Worm (Caenorhabditis elegans) whole organism, L2 larva: ENCODE results near the gene nlp-43.

Experiments used
- F13H6.1 ChIP-seq: sonication (generic microtip); optimal IDR thresholded peaks from 2 replicates; lab custom pipeline; 2016; ENCODE audit warnings: missing genetic modification characterization, missing compliant biosample characterization
- R02D3.7 ChIP-seq: fragments of 150-350 bp; optimal IDR thresholded peaks from 2 replicates; lab custom pipeline; 2014; ENCODE audit warnings: missing biosample characterization, missing genetic modification characterization
- Y55F3AM.14 ChIP-seq: fragments of 200-800 bp; sonication (Bioruptor generic); optimal IDR thresholded peaks from 2 replicates; lab custom pipeline; 2018; ENCODE audit warnings: mild to moderate bottlenecking, missing genetic modification characterization, missing compliant biosample characterization
- ZK546.5 ChIP-seq: sonication (generic microtip); optimal IDR thresholded peaks from 2 replicates; lab custom pipeline; 2017; ENCODE audit warnings: missing biosample characterization, missing genetic modification characterization
- aly-2 ChIP-seq: fragments of 150-350 bp; optimal IDR thresholded peaks from 2 replicates; lab custom pipeline; 2014; ENCODE audit warnings: missing biosample characterization, missing genetic modification characterization
- ama-1 ChIP-seq: fragments of 150-350 bp; optimal IDR thresholded peaks from 2 replicates; lab custom pipeline; 2018; ENCODE audit warnings: inconsistent platforms
- blmp-1 ChIP-seq: sonication (generic microtip); optimal IDR thresholded peaks from 2 replicates; lab custom pipeline; 2017; ENCODE audit warnings: missing genetic modification characterization, mild to moderate bottlenecking, missing compliant biosample characterization, antibody characterized with exemption, moderate library complexity; ENCODE audit not compliant: insufficient read depth
- ceh-16 ChIP-seq: fragments of 150-350 bp; optimal IDR thresholded peaks from 2 replicates; lab custom pipeline; 2014; ENCODE audit warnings: missing biosample characterization, missing genetic modification characterization
- crh-2 ChIP-seq: sonication (generic microtip); optimal IDR thresholded peaks from 2 replicates; lab custom pipeline; 2017; ENCODE audit warnings: missing biosample characterization, missing genetic modification characterization
- dmd-4 ChIP-seq: sonication (generic microtip); optimal IDR thresholded peaks from 2 replicates; lab custom pipeline; 2017; ENCODE audit warnings: missing biosample characterization, missing genetic modification characterization
- egl-27 ChIP-seq: sonication (generic microtip); optimal IDR thresholded peaks from 3 replicates; lab custom pipeline; 2017; ENCODE audit warnings: missing biosample characterization, missing genetic modification reagents, missing genetic modification characterization
- elt-1 ChIP-seq: fragments of 150-350 bp; optimal IDR thresholded peaks from 2 replicates; lab custom pipeline; 2014; ENCODE audit warnings: missing biosample characterization, missing genetic modification characterization
- elt-3 ChIP-seq: sonication (generic microtip); optimal IDR thresholded peaks from 2 replicates; lab custom pipeline; 2017; ENCODE audit warnings: missing biosample characterization, missing genetic modification characterization
- fos-1 ChIP-seq: fragments of 150-350 bp; optimal IDR thresholded peaks from 2 replicates; lab custom pipeline; 2014; ENCODE audit warnings: missing biosample characterization, missing genetic modification characterization
- gmeb-1 ChIP-seq: fragments of 150-350 bp; optimal IDR thresholded peaks from 2 replicates; lab custom pipeline; 2014; ENCODE audit warnings: missing biosample characterization, missing genetic modification characterization
- lin-11 ChIP-seq: fragments of 150-350 bp; sonication (generic microtip); optimal IDR thresholded peaks from 2 replicates; lab custom pipeline; 2014; ENCODE audit warnings: missing biosample characterization, missing genetic modification characterization, inconsistent platforms, mixed read lengths
- lin-13 ChIP-seq: fragments of 150-350 bp; optimal IDR thresholded peaks from 2 replicates; lab custom pipeline; 2014; ENCODE audit warnings: missing biosample characterization, missing genetic modification reagents, missing genetic modification characterization
- lin-39 ChIP-seq: fragments of 150-350 bp; optimal IDR thresholded peaks from 2 replicates; lab custom pipeline; 2014; ENCODE audit warnings: missing biosample characterization, missing genetic modification reagents, missing genetic modification characterization
- lsy-2 ChIP-seq, 2 experiments: fragments of 150-350 bp in 1 of 2; sonication (generic microtip) in 1 of 2; optimal IDR thresholded peaks; 2 replicates each; lab custom pipeline; 2014 to 2017; ENCODE audit warnings: missing biosample characterization in 2 of 2, missing genetic modification characterization in 2 of 2
- mab-5 ChIP-seq: fragments of 150-350 bp; optimal IDR thresholded peaks from 2 replicates; lab custom pipeline; 2014; ENCODE audit warnings: missing biosample characterization, missing genetic modification characterization
- mdl-1 ChIP-seq, 2 experiments: fragments of 150-350 bp in 1 of 2; sonication (generic microtip) in 1 of 2; optimal IDR thresholded peaks; 2 replicates each; lab custom pipeline; 2017; ENCODE audit warnings: missing biosample characterization in 2 of 2, missing genetic modification characterization in 2 of 2
- nhr-10 ChIP-seq: sonication (generic microtip); optimal IDR thresholded peaks from 2 replicates; lab custom pipeline; 2017; ENCODE audit warnings: missing biosample characterization, missing genetic modification characterization
- nhr-11 ChIP-seq: fragments of 150-350 bp; optimal IDR thresholded peaks from 2 replicates; lab custom pipeline; 2014; ENCODE audit warnings: missing biosample characterization, missing genetic modification characterization
- nhr-129 ChIP-seq: fragments of 150-350 bp; optimal IDR thresholded peaks from 2 replicates; lab custom pipeline; 2014; ENCODE audit warnings: missing biosample characterization, missing genetic modification characterization
- nhr-23 ChIP-seq: fragments of 150-350 bp; optimal IDR thresholded peaks from 2 replicates; lab custom pipeline; 2014; ENCODE audit warnings: missing biosample characterization, missing genetic modification reagents, missing genetic modification characterization
- nhr-237 ChIP-seq: fragments of 150-350 bp; optimal IDR thresholded peaks from 2 replicates; lab custom pipeline; 2014; ENCODE audit warnings: missing biosample characterization, missing genetic modification characterization
- nhr-25 ChIP-seq: fragments of 150-350 bp; sonication (generic microtip); optimal IDR thresholded peaks from 3 replicates; lab custom pipeline; 2014; ENCODE audit warnings: missing biosample characterization, missing genetic modification characterization
- nhr-77 ChIP-seq: fragments of 150-350 bp; optimal IDR thresholded peaks from 2 replicates; lab custom pipeline; 2014; ENCODE audit warnings: missing biosample characterization, missing genetic modification characterization
- peb-1 ChIP-seq: fragments of 150-350 bp; optimal IDR thresholded peaks from 2 replicates; lab custom pipeline; 2014; ENCODE audit warnings: missing biosample characterization, missing genetic modification characterization
- sem-4 ChIP-seq: fragments of 150-350 bp; optimal IDR thresholded peaks from 2 replicates; lab custom pipeline; 2014; ENCODE audit warnings: missing biosample characterization, missing genetic modification reagents, missing genetic modification characterization
- skn-1 ChIP-seq: sonication (generic microtip); optimal IDR thresholded peaks from 2 replicates; lab custom pipeline; 2017; ENCODE audit warnings: missing biosample characterization, missing genetic modification characterization
- sma-3 ChIP-seq: sonication (generic microtip); optimal IDR thresholded peaks from 2 replicates; lab custom pipeline; 2016; ENCODE audit warnings: missing genetic modification reagents, missing genetic modification characterization, missing compliant biosample characterization
- sma-9 ChIP-seq, 2 experiments: fragments of 150-350 bp in 1 of 2; sonication (generic microtip) in 1 of 2; optimal IDR thresholded peaks; 2 replicates each; lab custom pipeline; 2014 to 2016; ENCODE audit warnings: missing genetic modification characterization in 2 of 2, mild to moderate bottlenecking in 1 of 2, missing biosample characterization in 1 of 2, missing compliant biosample characterization in 1 of 2, missing genetic modification reagents in 1 of 2, moderate library complexity in 1 of 2
- unc-39 ChIP-seq: fragments of 150-350 bp; optimal IDR thresholded peaks from 2 replicates; lab custom pipeline; 2014; ENCODE audit warnings: missing biosample characterization, missing genetic modification characterization
- unc-55 ChIP-seq: fragments of 150-350 bp; sonication (generic microtip); optimal IDR thresholded peaks from 3 replicates; lab custom pipeline; 2014; ENCODE audit warnings: missing biosample characterization, missing genetic modification reagents, missing genetic modification characterization
- unc-62 ChIP-seq: fragments of 150-350 bp; optimal IDR thresholded peaks from 2 replicates; lab custom pipeline; 2014; ENCODE audit warnings: missing biosample characterization, missing genetic modification reagents, missing genetic modification characterization
- zag-1 ChIP-seq: fragments of 150-350 bp; optimal IDR thresholded peaks from 2 replicates; lab custom pipeline; 2014; ENCODE audit warnings: missing biosample characterization, missing genetic modification characterization
- ztf-1 ChIP-seq: fragments of 200-800 bp; sonication (Bioruptor generic); conservative IDR thresholded peaks from 2 replicates; pipeline ENCODE4 v1.3.6; 2022; ENCODE audit warnings: missing genetic modification characterization, missing compliant biosample characterization
- ztf-11 ChIP-seq: sonication (generic microtip); optimal IDR thresholded peaks from 2 replicates; lab custom pipeline; 2017; ENCODE audit warnings: missing biosample characterization, missing genetic modification characterization
- ztf-4 ChIP-seq: fragments of 150-350 bp; optimal IDR thresholded peaks from 2 replicates; lab custom pipeline; 2014; ENCODE audit warnings: missing biosample characterization, missing genetic modification characterization

The nlp-43 gene

ce11 chrIII:5020924-5021323, 21.3 kb upstream of the nlp-43 start, which contains the start of gene mdt-11:
TSS of gene mdt-11 (plus strand) at chrIII:5021224.
- TF ChIP-seq peb-1 = no peak
- TF ChIP-seq dmd-4 (tag; lab: Kevin White, UChicago) = no peak
- TF ChIP-seq ceh-16 (tag; lab: Kevin White, UChicago) = no peak
- TF ChIP-seq unc-62 (GFP tag; lab: Kevin White, UChicago) = no peak
- TF ChIP-seq ztf-11 (tag; lab: Kevin White, UChicago) = no peak
- no peak for TF ChIP-seq aly-2 (tag; lab: Kevin White, UChicago)
- no peak for TF ChIP-seq sma-9 (GFP tag; optimal IDR thresholded peaks at IDR 0.05; lab: Kevin White, UChicago)
- TF ChIP-seq sma-9 (tag; optimal IDR thresholded peaks at IDR 0.05; lab: Kevin White, UChicago) = no peak
- TF ChIP-seq lsy-2 (tag; optimal IDR thresholded peaks at IDR 0.05; lab: Kevin White, UChicago) = no peak
- no peak for TF ChIP-seq nhr-23 (tag; lab: Kevin White, UChicago)
- TF ChIP-seq Y55F3AM.14 (GFP tag; lab: Kevin White, UChicago) = no peak
- no peak for TF ChIP-seq unc-39 (tag; lab: Kevin White, UChicago)
- no peak for TF ChIP-seq nhr-11 (tag; lab: Kevin White, UChicago)
- no peak for TF ChIP-seq R02D3.7 (tag; lab: Kevin White, UChicago)

- TF ChIP-seq sma-9 (GFP tag; optimal IDR thresholded peaks at IDR 0.05; lab: Kevin White, UChicago) = no peak
- TF ChIP-seq sma-9 (tag; optimal IDR thresholded peaks at IDR 0.05; lab: Kevin White, UChicago) = no peak
- no peak for TF ChIP-seq ztf-4 (tag; lab: Kevin White, UChicago)
- no peak for TF ChIP-seq nhr-11 (tag; lab: Kevin White, UChicago)
- TF ChIP-seq fos-1 (tag; lab: Kevin White, UChicago) = no peak
- TF ChIP-seq Y55F3AM.14 (GFP tag; lab: Kevin White, UChicago) = no peak
- TF ChIP-seq R02D3.7 (tag; lab: Kevin White, UChicago) = no peak
- no peak for TF ChIP-seq egl-27 (tag; lab: Kevin White, UChicago)
- no peak for TF ChIP-seq ama-1 (lab: Kevin White, UChicago)
- TF ChIP-seq gmeb-1 (tag; lab: Kevin White, UChicago) = no peak
- no peak for TF ChIP-seq unc-62 (GFP tag; lab: Kevin White, UChicago)
- TF ChIP-seq F13H6.1 (tag; lab: Kevin White, UChicago) = no peak
- no peak for TF ChIP-seq mab-5 (tag; lab: Kevin White, UChicago)
- no peak for TF ChIP-seq elt-3 (tag; lab: Kevin White, UChicago)
- TF ChIP-seq mdl-1 (tag; optimal IDR thresholded peaks at IDR 0.05; lab: Kevin White, UChicago) = no peak
- no peak for TF ChIP-seq nhr-25 (tag; lab: Kevin White, UChicago)
- TF ChIP-seq lin-11 (tag; lab: Kevin White, UChicago) = no peak
- TF ChIP-seq nhr-129 (tag; lab: Kevin White, UChicago) = no peak
- no peak for TF ChIP-seq ztf-1
- TF ChIP-seq sem-4 = no peak
- TF ChIP-seq dmd-4 (tag; lab: Kevin White, UChicago) = no peak
Observed at ce11 chrIII:5021689-5022088, 20.5 kb upstream of the nlp-43 start, which contains the start of gene R144.3. TSS of gene R144.3 (plus strand) at chrIII:5021989.

ce11 chrIII:5022964-5023363, 19.2 kb upstream of the nlp-43 start, which contains the start of gene R144.13:
TSS of gene R144.13 (plus strand) at chrIII:5023264.
- no peak for TF ChIP-seq lin-39 (tag; lab: Kevin White, UChicago)
- TF ChIP-seq R02D3.7 (tag; lab: Kevin White, UChicago) = no peak
- TF ChIP-seq, all 48 proteins: peak for 0

ce11 chrIII:5023642-5024041, 18.6 kb upstream of the nlp-43 start:
- TF ChIP-seq elt-1 (tag; lab: Kevin White, UChicago) = no peak
- no peak for TF ChIP-seq ztf-4 (tag; lab: Kevin White, UChicago)
- TF ChIP-seq sma-9 (GFP tag; optimal IDR thresholded peaks at IDR 0.05; lab: Kevin White, UChicago) = no peak
- TF ChIP-seq sma-9 (tag; optimal IDR thresholded peaks at IDR 0.05; lab: Kevin White, UChicago) = no peak
- no peak for TF ChIP-seq peb-1
- TF ChIP-seq F13H6.1 (tag; lab: Kevin White, UChicago) = no peak
- TF ChIP-seq lin-11 (tag; lab: Kevin White, UChicago) = no peak
- no peak for TF ChIP-seq blmp-1
- TF ChIP-seq nhr-11 (tag; lab: Kevin White, UChicago) = no peak

ce11 chrIII:5024393-5024964, 17.7 kb upstream of the nlp-43 start, which contains the start of gene pcf-11:
TSS of gene pcf-11 (plus strand) at chrIII:5024914.
- no peak for TF ChIP-seq nhr-10
- peak; percentile 42 for TF ChIP-seq sma-3 (GFP tag; lab: Kevin White, UChicago)
- TF ChIP-seq R02D3.7 (tag; lab: Kevin White, UChicago) = no peak
- no peak for TF ChIP-seq aly-2 (tag; lab: Kevin White, UChicago)
- no peak for TF ChIP-seq nhr-77 (tag; lab: Kevin White, UChicago)
- peak; percentile 77 for TF ChIP-seq unc-55 (GFP tag; lab: Kevin White, UChicago)
- TF ChIP-seq nhr-237 (tag; lab: Kevin White, UChicago) = no peak
- peak; percentile 20 for TF ChIP-seq sma-9 (GFP tag; optimal IDR thresholded peaks at IDR 0.05; lab: Kevin White, UChicago)
- TF ChIP-seq sma-9 (tag; optimal IDR thresholded peaks at IDR 0.05; lab: Kevin White, UChicago) = no peak
- peak; percentile 43 to 63 for TF ChIP-seq lsy-2 (tag; optimal IDR thresholded peaks at IDR 0.05; lab: Kevin White, UChicago)
- no peak for TF ChIP-seq skn-1
- no peak for TF ChIP-seq ceh-16 (tag; lab: Kevin White, UChicago)
- peak; percentile 84 for TF ChIP-seq crh-2 (tag; lab: Kevin White, UChicago)
- TF ChIP-seq egl-27 (tag; lab: Kevin White, UChicago) = no peak
- peak; percentile 64 for TF ChIP-seq lin-13 (GFP tag; lab: Kevin White, UChicago)
- no peak for TF ChIP-seq zag-1
- no peak for TF ChIP-seq ztf-11 (tag; lab: Kevin White, UChicago)
- no peak for TF ChIP-seq ZK546.5 (tag; lab: Kevin White, UChicago)
- peak; percentile 83 for TF ChIP-seq ama-1 (lab: Kevin White, UChicago)
- TF ChIP-seq Y55F3AM.14 (GFP tag; lab: Kevin White, UChicago) = no peak
- no peak for TF ChIP-seq elt-3 (tag; lab: Kevin White, UChicago)
- peak; percentile 52 for TF ChIP-seq nhr-129 (tag; lab: Kevin White, UChicago)
- TF ChIP-seq mdl-1 (tag; optimal IDR thresholded peaks at IDR 0.05; lab: Kevin White, UChicago) = peak; percentile 66 to 77
- no peak for TF ChIP-seq dmd-4 (tag; lab: Kevin White, UChicago)
